Fruit fly (Drosophila melanogaster) whole organism, pupa: ENCODE measurements around the gene PIG-U.

Source experiments
- CG17806 ChIP-seq: fragments of 200-800 bp; sonication (Bioruptor generic); optimal IDR thresholded peaks from 2 replicates; lab custom pipeline; 2018; ENCODE audit warnings: missing biosample characterization, mild to moderate bottlenecking, missing genetic modification characterization, moderate library complexity
- CG34367 ChIP-seq: fragments of 200-800 bp; sonication (Bioruptor generic); optimal IDR thresholded peaks from 2 replicates; lab custom pipeline; 2018; ENCODE audit warnings: missing biosample characterization, mild to moderate bottlenecking, missing genetic modification characterization
- CG8159 ChIP-seq: fragments of 200-800 bp; sonication (Bioruptor generic); optimal IDR thresholded peaks from 3 replicates; lab custom pipeline; 2018; ENCODE audit warnings: missing biosample characterization, mild to moderate bottlenecking, missing genetic modification characterization, moderate library complexity
- CG8301 ChIP-seq: fragments of 200-800 bp; sonication (Bioruptor generic); optimal IDR thresholded peaks from 2 replicates; lab custom pipeline; 2018; ENCODE audit warnings: missing biosample characterization, mild to moderate bottlenecking, missing genetic modification characterization
- EcR ChIP-seq: fragments of 200-800 bp; sonication (Bioruptor generic); optimal IDR thresholded peaks from 3 replicates; lab custom pipeline; 2019; ENCODE audit warnings: missing biosample characterization, missing genetic modification characterization, mild to moderate bottlenecking, moderate library complexity, missing genetic modification reagents
- Pif1B ChIP-seq: fragments of 200-800 bp; sonication (Bioruptor generic); optimal IDR thresholded peaks from 3 replicates; lab custom pipeline; 2016; ENCODE audit warnings: missing biosample characterization, missing genetic modification characterization
- gl ChIP-seq: fragments of 200-800 bp; sonication (Bioruptor generic); optimal IDR thresholded peaks from 2 replicates; lab custom pipeline; 2018; ENCODE audit warnings: missing biosample characterization, mild to moderate bottlenecking, missing genetic modification characterization

dm6 chr2L:8490439-8490838 lies 24.5 kb upstream of the PIG-U start, which contains the start of gene CG43400:
- TF ChIP-seq Pif1B (GFP tag; lab: Kevin White, UChicago) (no peak), gl (tag; lab: Kevin White, UChicago) (no peak), CG17806 (tag; lab: Kevin White, UChicago) (no peak), CG34367 (tag; lab: Kevin White, UChicago) (no peak), CG8159 (tag; lab: Kevin White, UChicago) (no peak), CG8301 (no peak), EcR (GFP tag; lab: Kevin White, UChicago) (no peak)
